Fruit fly (Drosophila melanogaster): Measurements from ENCODE around the gene Cyp4g15.

Cyp4g15 gene

DNA sequence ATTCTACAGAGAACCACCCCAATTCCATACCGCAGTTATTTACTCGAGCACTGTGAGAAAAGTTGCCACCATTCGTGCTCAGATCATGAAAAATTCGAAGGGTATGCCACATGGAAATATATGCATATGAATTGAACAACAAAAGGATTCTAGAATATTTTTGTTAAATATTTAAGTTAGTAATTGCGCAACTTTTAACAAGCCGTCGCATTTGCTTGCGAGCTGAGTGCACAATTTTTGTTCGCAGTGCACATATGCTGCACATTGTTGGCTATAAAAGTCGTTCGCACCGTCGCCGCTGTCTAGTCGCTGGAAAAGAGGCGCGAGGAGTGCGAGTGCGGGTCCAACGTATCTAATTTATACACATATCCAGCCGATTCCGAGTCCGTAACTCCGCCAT is at the start of gene Cyp4g15:
Gene Cyp4g15 (plus strand): TSS at position 301 of the 400 bp plus-strand sequence.
- no peak for TF ChIP-seq CG8478 (optimal IDR thresholded peaks at IDR 0.05)
- TF ChIP-seq CTCF (optimal IDR thresholded peaks at IDR 0.05) = no peak

- TF ChIP-seq CG8478 (optimal IDR thresholded peaks at IDR 0.05) (no peak), CTCF (optimal IDR thresholded peaks at IDR 0.05) (no peak)
Measured at dm6 chrX:11427282-11427689, 49.6 kb upstream of the Cyp4g15 start.

DNA sequence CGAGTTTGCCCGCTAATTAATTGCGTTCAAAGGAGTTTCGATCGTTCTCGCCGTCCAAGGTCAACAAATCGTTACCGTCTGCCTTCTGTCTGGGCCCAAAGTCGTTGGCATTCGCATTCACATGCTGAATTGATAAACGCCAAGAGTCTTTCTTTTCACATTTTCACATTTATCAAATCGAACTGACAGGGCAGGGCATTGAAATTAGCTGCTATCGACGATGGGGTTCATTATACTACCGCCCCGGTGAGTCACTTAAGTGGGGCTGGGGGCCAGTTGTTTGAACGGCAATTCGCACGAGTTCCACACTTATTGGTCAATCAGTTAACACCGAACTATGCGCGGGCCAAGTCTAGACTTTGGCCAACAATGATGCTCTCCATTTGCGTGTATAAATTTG is 45.9 kb upstream of the Cyp4g15 start:
- TF ChIP-seq CG8478 (optimal IDR thresholded peaks at IDR 0.05) = no peak
- no peak for TF ChIP-seq CTCF (optimal IDR thresholded peaks at IDR 0.05)

DNA sequence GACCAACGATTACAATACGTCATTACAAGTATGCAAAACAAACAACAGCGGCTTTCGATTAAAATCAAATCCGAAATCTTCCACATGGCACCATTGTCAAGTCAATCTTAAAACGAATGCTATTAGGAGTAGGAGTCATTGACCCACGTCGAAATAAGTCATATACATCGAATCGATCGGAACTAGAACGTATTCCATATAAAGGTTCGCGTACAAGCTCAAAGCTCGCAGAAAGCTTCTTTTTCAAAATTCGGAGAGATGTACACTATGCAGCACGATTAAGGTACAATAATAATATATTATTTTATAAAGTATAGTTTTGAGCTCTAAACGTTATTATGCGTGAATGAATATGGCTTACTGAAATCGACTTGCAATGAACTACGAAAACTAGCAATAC is 42.9 kb upstream of the Cyp4g15 start:
- TF ChIP-seq CG8478 (optimal IDR thresholded peaks at IDR 0.05) (no peak), CTCF (optimal IDR thresholded peaks at IDR 0.05) (no peak)

- TF ChIP-seq CTCF (optimal IDR thresholded peaks at IDR 0.05) = no peak
- no peak for TF ChIP-seq CG8478 (optimal IDR thresholded peaks at IDR 0.05)
Measured at dm6 chrX:11439270-11439669, 37.6 kb upstream of the Cyp4g15 start.

DNA sequence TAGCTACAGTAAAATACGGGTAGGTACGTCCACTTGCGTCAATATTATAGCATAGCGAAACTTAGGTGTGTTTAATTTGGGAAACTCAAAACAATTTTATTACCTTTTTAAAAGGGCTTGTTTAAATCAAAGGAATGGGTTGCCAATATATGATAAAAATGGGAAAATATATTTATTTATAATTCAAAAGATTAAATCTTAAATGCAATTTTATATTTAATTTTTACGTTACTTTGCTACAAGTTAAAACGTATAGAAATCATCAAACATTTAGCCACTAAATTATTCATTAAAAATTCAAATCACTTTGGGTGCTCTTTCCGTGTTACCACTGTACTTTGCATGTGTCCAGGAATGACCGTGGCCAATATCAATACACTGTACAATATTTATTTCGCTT is 35.9 kb upstream of the Cyp4g15 start:
- TF ChIP-seq CTCF (optimal IDR thresholded peaks at IDR 0.05) = no peak
- TF ChIP-seq CG8478 (optimal IDR thresholded peaks at IDR 0.05) = no peak

DNA sequence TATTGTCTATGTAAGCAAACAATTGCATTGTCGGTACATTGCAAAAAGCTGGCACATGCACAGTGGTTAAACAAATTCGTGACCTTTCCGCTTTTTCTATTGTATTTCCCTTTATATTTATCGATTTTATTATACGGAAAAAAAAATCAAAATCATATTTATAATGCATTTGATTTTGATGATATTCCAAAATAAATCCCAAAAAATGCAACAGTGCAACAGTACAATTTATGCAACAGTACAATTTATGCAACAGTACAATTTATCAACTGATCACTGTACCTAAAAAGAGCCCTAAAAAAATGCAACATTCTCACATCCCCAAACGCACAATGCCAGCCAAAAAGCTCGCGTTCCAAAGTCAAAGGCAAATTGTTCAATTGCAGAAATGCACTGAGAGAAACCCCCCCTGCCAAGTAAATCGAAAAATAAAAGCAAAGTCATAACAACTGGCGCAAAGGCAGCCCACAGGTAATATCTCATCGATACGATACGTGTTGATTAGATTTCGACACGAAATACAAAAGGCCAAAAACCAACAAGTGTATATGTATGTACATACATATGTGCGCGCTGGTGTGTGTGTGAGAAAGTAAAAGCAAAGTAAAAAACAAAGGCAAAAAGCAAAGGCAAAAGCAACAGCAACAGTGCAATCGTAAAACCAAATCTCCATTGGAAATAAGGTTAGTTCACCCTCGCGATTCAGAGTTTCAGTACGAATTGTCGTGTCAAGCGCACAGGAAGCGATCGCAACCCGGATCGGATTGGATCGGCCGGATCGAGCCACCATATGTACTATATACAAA is 34.8 kb upstream of the Cyp4g15 start, which contains the start of gene Sk1:
Gene Sk1 (plus strand): TSS at position 711 of the 806 bp plus-strand sequence.
- no peak for TF ChIP-seq CTCF (optimal IDR thresholded peaks at IDR 0.05)
- TF ChIP-seq CG8478 (optimal IDR thresholded peaks at IDR 0.05) = no peak

DNA sequence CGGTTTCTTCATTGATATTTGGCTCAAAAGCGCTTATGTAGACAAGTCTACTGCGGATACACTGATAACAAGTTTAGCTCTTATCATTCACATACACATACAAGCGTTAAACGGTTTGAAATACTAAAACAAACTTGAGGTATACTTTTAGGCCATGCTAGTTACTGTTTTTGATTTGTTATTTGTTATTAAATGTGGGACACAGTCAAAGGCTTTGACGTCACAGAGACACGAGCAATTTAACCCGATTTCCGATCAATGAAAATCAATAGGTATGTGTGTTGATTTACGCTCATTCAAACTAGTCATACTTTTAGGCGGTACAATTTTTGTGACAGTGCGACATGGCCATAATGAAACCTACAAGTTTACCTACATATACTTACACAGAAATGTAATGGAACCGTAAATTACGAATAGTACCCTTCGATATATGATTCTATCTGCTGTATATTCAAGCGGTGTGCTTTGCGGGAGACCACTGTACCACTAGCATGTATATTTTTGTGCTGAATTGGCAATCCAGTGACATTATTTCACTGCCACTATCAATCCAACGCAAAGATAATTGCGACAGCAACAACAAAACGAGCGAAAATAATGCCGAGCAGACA is 30.0 kb upstream of the Cyp4g15 start:
- no peak for TF ChIP-seq CTCF (optimal IDR thresholded peaks at IDR 0.05)
- no peak for TF ChIP-seq CG8478 (optimal IDR thresholded peaks at IDR 0.05)

dm6 chrX:11448637-11449036 is 28.2 kb upstream of the Cyp4g15 start:
- TF ChIP-seq CG8478 (optimal IDR thresholded peaks at IDR 0.05) = no peak
- no peak for TF ChIP-seq CTCF (optimal IDR thresholded peaks at IDR 0.05)

DNA sequence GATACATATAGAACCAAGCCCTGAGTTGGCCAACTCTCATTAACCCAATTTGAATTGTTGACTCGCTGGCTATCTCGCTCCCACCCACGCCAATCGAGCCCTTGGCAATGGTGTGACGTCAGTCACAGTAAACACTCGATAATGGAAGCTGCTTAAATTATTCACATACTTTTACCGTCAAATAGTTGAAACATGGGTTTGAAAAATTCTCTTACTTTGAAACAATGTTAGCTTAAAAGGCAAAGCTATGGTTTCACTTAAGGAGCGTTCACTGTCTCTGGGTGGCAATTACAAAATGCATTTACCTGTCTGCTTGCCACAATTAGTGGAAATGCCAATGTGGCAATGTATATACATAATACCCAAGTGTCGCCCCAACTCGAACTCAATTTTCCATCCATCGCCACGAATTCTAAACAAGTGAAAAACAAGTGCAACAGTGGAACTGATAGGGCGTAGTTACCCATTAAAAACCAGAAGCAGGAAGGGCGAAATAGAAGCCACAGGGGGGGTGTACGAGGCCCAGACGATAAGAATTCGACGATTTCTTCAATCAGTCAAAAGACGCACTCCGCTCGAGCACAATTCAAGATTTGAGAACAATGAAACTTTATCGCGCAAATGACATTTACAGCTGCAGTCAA is 27.3 kb upstream of the Cyp4g15 start:
- TF ChIP-seq CTCF (optimal IDR thresholded peaks at IDR 0.05) (no peak), CG8478 (optimal IDR thresholded peaks at IDR 0.05) (no peak)

DNA sequence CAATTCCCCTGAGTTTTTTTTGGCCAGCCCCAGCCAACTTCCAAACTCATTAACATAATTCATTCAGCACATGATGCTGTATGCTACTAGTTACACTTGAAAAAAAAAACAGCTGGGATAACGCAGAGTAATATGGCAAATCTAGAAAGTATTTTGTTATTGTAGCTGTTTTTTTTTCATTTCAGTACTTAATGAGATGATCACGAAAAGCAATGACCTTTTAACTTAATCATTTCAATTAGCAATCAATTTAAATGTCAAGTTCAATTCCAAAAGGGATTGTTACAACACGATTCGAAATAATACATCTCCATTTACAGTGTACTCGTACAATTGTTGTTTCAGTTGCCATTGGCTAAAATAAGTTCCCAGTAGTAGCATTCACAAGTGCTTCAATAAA is 26.5 kb upstream of the Cyp4g15 start:
- TF ChIP-seq CTCF (optimal IDR thresholded peaks at IDR 0.05) = no peak
- TF ChIP-seq CG8478 (optimal IDR thresholded peaks at IDR 0.05) = no peak

- TF ChIP-seq CG8478 (optimal IDR thresholded peaks at IDR 0.05) = no peak
- no peak for TF ChIP-seq CTCF (optimal IDR thresholded peaks at IDR 0.05)
Measured at dm6 chrX:11451027-11451572, 25.8 kb upstream of the Cyp4g15 start.

DNA sequence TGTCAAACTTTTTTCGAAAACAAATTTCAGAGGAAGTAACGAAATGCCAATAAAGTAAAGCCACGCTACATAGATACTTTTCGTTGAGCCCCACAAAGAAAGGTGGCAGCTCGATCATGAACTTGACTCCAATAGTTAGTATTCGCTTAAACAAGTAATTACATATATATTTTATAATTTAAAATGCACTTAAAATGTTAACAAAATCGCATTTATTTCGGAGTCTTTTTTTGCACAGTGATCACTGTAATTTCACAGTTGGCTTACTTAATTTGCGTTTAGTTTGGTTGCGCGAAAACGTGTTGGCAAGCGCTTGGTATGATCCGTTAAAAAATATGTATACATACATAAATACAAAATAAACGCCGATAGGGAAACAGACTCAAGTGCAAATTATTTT is 25.2 kb upstream of the Cyp4g15 start:
- TF ChIP-seq CG8478 (optimal IDR thresholded peaks at IDR 0.05) (no peak), CTCF (optimal IDR thresholded peaks at IDR 0.05) (no peak)

DNA sequence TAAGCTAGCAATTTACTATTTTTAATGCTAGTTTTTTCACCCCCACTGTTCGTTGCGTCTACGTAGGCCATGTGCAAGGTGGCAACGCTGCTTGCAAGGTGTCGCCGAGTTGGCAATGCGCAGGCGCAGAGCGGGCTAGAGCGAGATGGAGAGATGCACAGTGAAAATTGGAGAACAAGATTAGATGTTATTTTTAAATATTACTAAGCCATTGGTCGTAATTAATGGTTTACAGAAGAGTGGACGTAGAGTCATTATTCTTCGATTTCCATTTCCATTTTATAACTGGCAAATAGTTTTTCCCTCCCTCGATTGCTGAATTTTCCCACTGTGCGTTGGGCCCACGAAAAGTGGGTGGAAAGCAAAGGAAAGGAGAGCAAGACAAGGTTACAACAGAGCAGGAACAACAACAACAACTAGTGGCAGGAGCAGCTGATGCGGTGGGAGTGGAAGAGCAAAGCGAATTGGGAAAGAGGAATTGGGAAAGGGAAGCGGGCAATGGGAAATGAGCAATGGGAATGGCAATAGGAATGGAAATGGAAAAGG is 23.9 kb upstream of the Cyp4g15 start:
- TF ChIP-seq CG8478 (optimal IDR thresholded peaks at IDR 0.05) (no peak), CTCF (optimal IDR thresholded peaks at IDR 0.05) (no peak)

dm6 chrX:11453638-11454037 is 23.2 kb upstream of the Cyp4g15 start:
- no peak for TF ChIP-seq CTCF (optimal IDR thresholded peaks at IDR 0.05)
- no peak for TF ChIP-seq CG8478 (optimal IDR thresholded peaks at IDR 0.05)
